Worm (Caenorhabditis elegans) whole organism, late embryonic: ENCODE data around the gene ced-9.

Source experiments
- F13H6.1 ChIP-seq: sonication (generic microtip); optimal IDR thresholded peaks from 2 replicates; lab custom pipeline; 2016; ENCODE audit warnings: missing genetic modification characterization, missing compliant biosample characterization
- K02D7.2 ChIP-seq: sonication (generic microtip); optimal IDR thresholded peaks from 2 replicates; lab custom pipeline; 2017; ENCODE audit warnings: mild to moderate bottlenecking, missing genetic modification characterization, missing compliant biosample characterization
- K09A11.1 ChIP-seq: sonication (generic microtip); optimal IDR thresholded peaks from 2 replicates; lab custom pipeline; 2017; ENCODE audit warnings: antibody characterized with exemption, mild to moderate bottlenecking, missing genetic modification characterization, missing compliant biosample characterization; ENCODE audit not compliant: insufficient read depth
- T23F11.4 ChIP-seq: fragments of 200-800 bp; sonication (Bioruptor generic); optimal IDR thresholded peaks from 2 replicates; lab custom pipeline; 2018; ENCODE audit warnings: mild to moderate bottlenecking, missing genetic modification characterization, missing compliant biosample characterization
- Y22D7AL.16 ChIP-seq: sonication (generic microtip); optimal IDR thresholded peaks from 2 replicates; lab custom pipeline; 2016; ENCODE audit warnings: missing genetic modification characterization, missing compliant biosample characterization
- ahr-1 ChIP-seq: sonication (generic microtip); optimal IDR thresholded peaks from 2 replicates; lab custom pipeline; 2016; ENCODE audit warnings: missing genetic modification characterization, missing compliant biosample characterization
- ama-1 ChIP-seq: fragments of 150-350 bp; optimal IDR thresholded peaks from 2 replicates; lab custom pipeline; 2014
- ceh-14 ChIP-seq: sonication (generic microtip); optimal IDR thresholded peaks from 2 replicates; lab custom pipeline; 2016; ENCODE audit warnings: missing genotype, missing genetic modification characterization, missing compliant biosample characterization
- ceh-18 ChIP-seq: sonication (generic microtip); optimal IDR thresholded peaks from 2 replicates; lab custom pipeline; 2016; ENCODE audit warnings: missing genetic modification characterization, missing compliant biosample characterization
- ceh-19 ChIP-seq: fragments of 200-800 bp; sonication (Bioruptor generic); optimal IDR thresholded peaks from 2 replicates; lab custom pipeline; 2018; ENCODE audit warnings: mild to moderate bottlenecking, missing genetic modification characterization, missing compliant biosample characterization
- ceh-2 ChIP-seq: sonication (generic microtip); optimal IDR thresholded peaks from 2 replicates; lab custom pipeline; 2016; ENCODE audit warnings: missing genotype, missing genetic modification characterization, missing compliant biosample characterization
- ceh-24 ChIP-seq: sonication (generic microtip); optimal IDR thresholded peaks from 2 replicates; lab custom pipeline; 2016; ENCODE audit warnings: mild to moderate bottlenecking, missing genetic modification characterization, missing compliant biosample characterization
- ceh-31 ChIP-seq: sonication (generic microtip); optimal IDR thresholded peaks from 2 replicates; lab custom pipeline; 2016; ENCODE audit warnings: missing genetic modification characterization, missing compliant biosample characterization
- ceh-34 ChIP-seq: sonication (generic microtip); optimal IDR thresholded peaks from 2 replicates; lab custom pipeline; 2016; ENCODE audit warnings: mild to moderate bottlenecking, missing genetic modification characterization, missing compliant biosample characterization
- ceh-6 ChIP-seq: fragments of 200-800 bp; sonication (Bioruptor generic); optimal IDR thresholded peaks from 2 replicates; lab custom pipeline; 2018; ENCODE audit warnings: mild to moderate bottlenecking, missing genetic modification characterization, missing compliant biosample characterization
- ceh-9 ChIP-seq: sonication (generic microtip); optimal IDR thresholded peaks from 2 replicates; lab custom pipeline; 2016; ENCODE audit warnings: mild to moderate bottlenecking, missing genetic modification characterization, inconsistent platforms, missing compliant biosample characterization
- che-1 ChIP-seq: sonication (generic microtip); optimal IDR thresholded peaks from 2 replicates; lab custom pipeline; 2016; ENCODE audit warnings: mild to moderate bottlenecking, missing genetic modification characterization, missing compliant biosample characterization
- dmd-4 ChIP-seq: sonication (generic microtip); optimal IDR thresholded peaks from 2 replicates; lab custom pipeline; 2016; ENCODE audit warnings: borderline replicate concordance, missing genetic modification characterization, missing compliant biosample characterization
- dve-1 ChIP-seq: sonication (generic microtip); optimal IDR thresholded peaks from 2 replicates; lab custom pipeline; 2017; ENCODE audit warnings: antibody characterized with exemption, mild to moderate bottlenecking, missing genetic modification characterization, missing compliant biosample characterization
- elt-2 ChIP-seq: sonication (generic microtip); optimal IDR thresholded peaks from 2 replicates; lab custom pipeline; 2016; ENCODE audit warnings: missing genetic modification reagents, missing genetic modification characterization, missing compliant biosample characterization
- ets-4 ChIP-seq: sonication (generic microtip); optimal IDR thresholded peaks from 2 replicates; lab custom pipeline; 2016; ENCODE audit warnings: missing genetic modification characterization, missing compliant biosample characterization
- eyg-1 ChIP-seq: sonication (generic microtip); optimal IDR thresholded peaks from 2 replicates; lab custom pipeline; 2016; ENCODE audit warnings: missing genotype, missing genetic modification characterization, missing compliant biosample characterization
- fkh-6 ChIP-seq: sonication (generic microtip); optimal IDR thresholded peaks from 2 replicates; lab custom pipeline; 2016; ENCODE audit warnings: missing genetic modification characterization, missing compliant biosample characterization
- gmeb-2 ChIP-seq: sonication (generic microtip); optimal IDR thresholded peaks from 2 replicates; lab custom pipeline; 2016; ENCODE audit warnings: missing genetic modification characterization, inconsistent platforms, missing compliant biosample characterization
- hlh-13 ChIP-seq: fragments of 200-800 bp; sonication (Bioruptor generic); optimal IDR thresholded peaks from 2 replicates; lab custom pipeline; 2018; ENCODE audit warnings: mild to moderate bottlenecking, missing genetic modification characterization, missing compliant biosample characterization
- hlh-15 ChIP-seq: sonication (generic microtip); optimal IDR thresholded peaks from 2 replicates; lab custom pipeline; 2016; ENCODE audit warnings: missing genetic modification characterization, missing compliant biosample characterization
- hlh-6 ChIP-seq: sonication (generic microtip); optimal IDR thresholded peaks from 2 replicates; lab custom pipeline; 2016; ENCODE audit warnings: missing genotype, missing genetic modification characterization, missing compliant biosample characterization
- hlh-8 ChIP-seq: sonication (generic microtip); optimal IDR thresholded peaks from 2 replicates; lab custom pipeline; 2016; ENCODE audit warnings: missing genotype, missing genetic modification characterization, missing compliant biosample characterization
- lim-6 ChIP-seq: sonication (generic microtip); optimal IDR thresholded peaks from 2 replicates; lab custom pipeline; 2016; ENCODE audit warnings: missing genetic modification characterization, missing compliant biosample characterization
- lin-11 ChIP-seq: fragments of 200-800 bp; sonication (Bioruptor generic); optimal IDR thresholded peaks from 2 replicates; lab custom pipeline; 2018; ENCODE audit warnings: mild to moderate bottlenecking, missing genetic modification characterization, missing compliant biosample characterization
- madf-2 ChIP-seq: sonication (generic microtip); optimal IDR thresholded peaks from 2 replicates; lab custom pipeline; 2017; ENCODE audit warnings: missing genetic modification characterization, missing compliant biosample characterization
- nfya-1 ChIP-seq: sonication (generic microtip); optimal IDR thresholded peaks from 2 replicates; lab custom pipeline; 2017; ENCODE audit warnings: missing genetic modification characterization, mild to moderate bottlenecking, missing compliant biosample characterization, antibody characterized with exemption, moderate library complexity
- nhr-11 ChIP-seq: fragments of 150-350 bp; optimal IDR thresholded peaks from 2 replicates; lab custom pipeline; 2014; ENCODE audit warnings: missing biosample characterization, missing genetic modification characterization
- nhr-232 ChIP-seq: sonication (generic microtip); optimal IDR thresholded peaks from 2 replicates; lab custom pipeline; 2016; ENCODE audit warnings: missing genetic modification characterization, missing compliant biosample characterization
- npax-4 ChIP-seq: sonication (generic microtip); optimal IDR thresholded peaks from 2 replicates; lab custom pipeline; 2016; ENCODE audit warnings: missing genetic modification characterization, missing compliant biosample characterization
- odd-2 ChIP-seq: sonication (generic microtip); optimal IDR thresholded peaks from 2 replicates; lab custom pipeline; 2017; ENCODE audit warnings: antibody characterized with exemption, mild to moderate bottlenecking, missing genetic modification characterization, missing compliant biosample characterization
- pag-3 ChIP-seq: sonication (generic microtip); optimal IDR thresholded peaks from 2 replicates; lab custom pipeline; 2016; ENCODE audit warnings: missing compliant biosample characterization, missing genetic modification characterization, borderline replicate concordance
- pat-9 ChIP-seq: fragments of 200-800 bp; sonication (Bioruptor generic); optimal IDR thresholded peaks from 2 replicates; lab custom pipeline; 2018; ENCODE audit warnings: mild to moderate bottlenecking, missing genetic modification characterization, moderate library complexity, missing compliant biosample characterization
- pax-1 ChIP-seq: fragments of 150-350 bp; optimal IDR thresholded peaks from 2 replicates; lab custom pipeline; 2014; ENCODE audit warnings: missing biosample characterization, missing genetic modification characterization
- pha-4 ChIP-seq: fragments of 150-350 bp; optimal IDR thresholded peaks from 2 replicates; lab custom pipeline; 2018; ENCODE audit warnings: missing biosample characterization, missing genetic modification reagents, missing genetic modification characterization
- pqm-1 ChIP-seq: sonication (generic microtip); optimal IDR thresholded peaks from 2 replicates; lab custom pipeline; 2016; ENCODE audit warnings: missing genetic modification characterization, missing compliant biosample characterization
- pros-1 ChIP-seq: fragments of 150-350 bp; optimal IDR thresholded peaks from 2 replicates; lab custom pipeline; 2014; ENCODE audit warnings: missing biosample characterization, missing genetic modification reagents, missing genetic modification characterization
- sdc-2 ChIP-seq: sonication (generic microtip); optimal IDR thresholded peaks from 2 replicates; lab custom pipeline; 2016; ENCODE audit warnings: missing genotype, missing genetic modification characterization, missing compliant biosample characterization
- sox-2 ChIP-seq: fragments of 200-800 bp; sonication (Bioruptor generic); IDR thresholded peaks from 2 replicates; pipeline ENCODE4 v1.3.6; 2022; ENCODE audit warnings: missing genetic modification reagents, missing genetic modification characterization, missing compliant biosample characterization
- syd-9 ChIP-seq: sonication (generic microtip); optimal IDR thresholded peaks from 2 replicates; lab custom pipeline; 2016; ENCODE audit warnings: mild to moderate bottlenecking, missing genetic modification characterization, moderate library complexity, missing compliant biosample characterization
- unc-3 ChIP-seq, 2 experiments: fragments of 200-800 bp in 1 of 2; sonication (Bioruptor generic) in 1 of 2; sonication (generic microtip) in 1 of 2; conservative IDR thresholded peaks in 1 of 2; optimal IDR thresholded peaks in 1 of 2; 2 replicates each; pipeline versions ENCODE4 v1.3.6 to Lab custom; 2016 to 2022; ENCODE audit warnings: missing compliant biosample characterization in 2 of 2, missing genetic modification characterization in 2 of 2, missing genetic modification reagents in 1 of 2
- unc-42 ChIP-seq: sonication (generic microtip); optimal IDR thresholded peaks from 2 replicates; lab custom pipeline; 2016; ENCODE audit warnings: missing genotype, missing genetic modification characterization, missing compliant biosample characterization
- ztf-16 ChIP-seq: sonication (generic microtip); optimal IDR thresholded peaks from 2 replicates; lab custom pipeline; 2017; ENCODE audit warnings: missing genetic modification characterization, missing compliant biosample characterization

The ced-9 gene

DNA sequence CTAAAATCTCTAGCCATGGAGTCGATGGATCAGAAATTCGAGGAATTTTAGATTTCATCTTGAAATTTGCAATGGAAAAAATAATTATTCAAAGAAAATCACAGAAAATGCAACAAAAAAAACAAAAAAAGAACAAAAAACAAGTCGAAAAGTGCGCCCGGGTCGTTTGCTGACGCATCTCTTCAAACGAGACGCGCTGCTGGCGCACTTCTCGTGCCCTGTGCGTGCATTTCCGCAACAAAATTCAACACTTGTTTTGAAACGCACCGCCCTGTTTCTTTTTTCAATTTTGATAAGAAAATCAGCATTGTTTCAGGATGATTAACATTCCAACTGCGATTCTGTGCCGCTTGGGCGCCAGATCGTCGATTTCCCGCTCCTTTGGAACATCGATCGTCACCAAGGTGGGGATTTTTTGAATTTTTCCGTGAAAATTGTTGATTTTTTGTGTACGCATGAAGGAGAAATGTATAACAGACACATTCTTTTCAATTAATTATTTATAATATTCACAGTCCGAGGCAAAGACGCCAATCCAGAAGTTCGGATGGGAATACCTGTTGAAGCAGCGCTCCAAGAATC is 920 bp upstream of the ced-9 start, which contains the start of the genes jmjd-4 and mev-1 (continued):
- no peak for TF ChIP-seq lim-6
- no peak for TF ChIP-seq F13H6.1 (tag; lab: Kevin White, UChicago)
- peak; percentile 56 for TF ChIP-seq ceh-31 (tag; lab: Kevin White, UChicago)
- TF ChIP-seq pha-4 = no peak
- TF ChIP-seq K09A11.1 = no peak
- TF ChIP-seq dmd-4 (tag; lab: Kevin White, UChicago) = no peak
- TF ChIP-seq pat-9 (tag; lab: Kevin White, UChicago) = no peak
- no peak for TF ChIP-seq pax-1 (tag; lab: Kevin White, UChicago)
- no peak for TF ChIP-seq ceh-2 (tag; lab: Kevin White, UChicago)
- no peak for TF ChIP-seq ama-1 (lab: Kevin White, UChicago)
- peak; percentile 24 for TF ChIP-seq ahr-1
- peak; percentile 68 for TF ChIP-seq nfya-1 (tag; lab: Kevin White, UChicago)
- no peak for TF ChIP-seq syd-9 (tag; lab: Kevin White, UChicago)
- TF ChIP-seq ceh-14 (tag; lab: Kevin White, UChicago) = peak; percentile 43
- TF ChIP-seq ceh-18 (tag; lab: Kevin White, UChicago) = peak; percentile 70
- no peak for TF ChIP-seq eyg-1 (tag; lab: Kevin White, UChicago)
- TF ChIP-seq pros-1 (tag; lab: Kevin White, UChicago) = no peak
- no peak for TF ChIP-seq hlh-13 (GFP tag; lab: Kevin White, UChicago)
- no peak for TF ChIP-seq T23F11.4 (GFP tag; lab: Kevin White, UChicago)
- no peak for TF ChIP-seq sox-2 (GFP tag; lab: Robert Waterston, UW)
- TF ChIP-seq sdc-2 = no peak
- peak; percentile 60 for TF ChIP-seq elt-2
- no peak for TF ChIP-seq hlh-15 (tag; lab: Kevin White, UChicago)
- TF ChIP-seq gmeb-2 = no peak
- TF ChIP-seq fkh-6 (tag; lab: Kevin White, UChicago) = no peak
- peak; percentile 31 for TF ChIP-seq unc-42
- TF ChIP-seq che-1 = peak; percentile 33
- no peak for TF ChIP-seq ztf-16
- no peak for TF ChIP-seq Y22D7AL.16 (tag; lab: Kevin White, UChicago)
- no peak for TF ChIP-seq ceh-24
- TF ChIP-seq ceh-19 = no peak
- no peak for TF ChIP-seq npax-4
- no peak for TF ChIP-seq lin-11 (tag; lab: Kevin White, UChicago)
- no peak for TF ChIP-seq ceh-6 (GFP tag; lab: Kevin White, UChicago)
- TF ChIP-seq ceh-34 (tag; lab: Kevin White, UChicago) = peak; percentile 18
- TF ChIP-seq hlh-6 (tag; lab: Kevin White, UChicago) = no peak
- peak; percentile 41; the same call in 1 of the 2 replicates for TF ChIP-seq unc-3 (GFP tag; conservative IDR thresholded peaks at IDR 0.05; lab: Robert Waterston, UW)
- TF ChIP-seq unc-3 (tag; optimal IDR thresholded peaks at IDR 0.05; lab: Kevin White, UChicago) = no peak
- no peak for TF ChIP-seq nhr-232 (tag; lab: Kevin White, UChicago)
- no peak for TF ChIP-seq ets-4 (tag; lab: Kevin White, UChicago)
- no peak for TF ChIP-seq pag-3 (tag; lab: Kevin White, UChicago)
- TF ChIP-seq odd-2 (tag; lab: Kevin White, UChicago) = no peak
- TF ChIP-seq madf-2 = no peak
- TF ChIP-seq ceh-9 (tag; lab: Kevin White, UChicago) = no peak
- TF ChIP-seq hlh-8 (tag; lab: Kevin White, UChicago) = no peak
- no peak for TF ChIP-seq pqm-1 (tag; lab: Kevin White, UChicago)
- no peak for TF ChIP-seq nhr-11 (tag; lab: Kevin White, UChicago)
- TF ChIP-seq dve-1 (tag; lab: Kevin White, UChicago) = peak; percentile 36
- no peak for TF ChIP-seq K02D7.2 (tag; lab: Kevin White, UChicago)
- TF ChIP-seq, all 69 proteins: peak for 18
